Fruit fly (Drosophila melanogaster) whole organism, embryonic: ENCODE results near the gene CG12951.
A peak's percentile ranks its signal among the peaks of the same experiment; 100 is the strongest.

Experiments
- Awh ChIP-seq: fragments of 200-800 bp; sonication (Bioruptor generic); IDR thresholded peaks from 2 replicates; pipeline ENCODE4, ENCODE4 v1.3.6; 2022; ENCODE audit warnings: missing biosample characterization, missing genetic modification characterization
- CG10209 ChIP-seq: fragments of 200-800 bp; sonication (Bioruptor generic); optimal IDR thresholded peaks from 3 replicates; lab custom pipeline; 2017; ENCODE audit warnings: missing biosample characterization, mild to moderate bottlenecking, missing genetic modification characterization, missing genetic modification reagents
- CG10565 ChIP-seq: fragments of 200-800 bp; sonication (Bioruptor generic); optimal IDR thresholded peaks from 3 replicates; lab custom pipeline; 2016; ENCODE audit warnings: missing biosample characterization, mild to moderate bottlenecking, missing genetic modification characterization
- CG10979 ChIP-seq: fragments of 200-800 bp; sonication (Bioruptor generic); optimal IDR thresholded peaks from 2 replicates; lab custom pipeline; 2018; ENCODE audit warnings: missing biosample characterization, mild to moderate bottlenecking, missing genetic modification characterization, moderate library complexity
- CG12071 ChIP-seq: fragments of 200-800 bp; sonication (Bioruptor generic); optimal IDR thresholded peaks from 3 replicates; lab custom pipeline; 2018; ENCODE audit warnings: missing biosample characterization, mild to moderate bottlenecking, missing genetic modification characterization
- CG12659 ChIP-seq: fragments of 200-800 bp; sonication (Bioruptor generic); optimal IDR thresholded peaks from 3 replicates; lab custom pipeline; 2017; ENCODE audit warnings: mild to moderate bottlenecking, missing biosample characterization, missing genetic modification reagents, missing genetic modification characterization
- CG12769 ChIP-seq: fragments of 200-800 bp; sonication (Bioruptor generic); optimal IDR thresholded peaks from 2 replicates; lab custom pipeline; 2019; ENCODE audit warnings: missing biosample characterization, mild to moderate bottlenecking, missing genetic modification characterization, moderate library complexity
- CG13296 ChIP-seq: fragments of 200-800 bp; sonication (Bioruptor generic); optimal IDR thresholded peaks from 3 replicates; lab custom pipeline; 2018; ENCODE audit warnings: missing biosample characterization, mild to moderate bottlenecking, missing genetic modification characterization
- CG15073 ChIP-seq: fragments of 200-800 bp; sonication (Bioruptor generic); optimal IDR thresholded peaks from 2 replicates; lab custom pipeline; 2016; ENCODE audit warnings: missing biosample characterization, missing genetic modification characterization
- CG15696 ChIP-seq: fragments of 200-800 bp; sonication (Bioruptor generic); optimal IDR thresholded peaks from 2 replicates; lab custom pipeline; 2019; ENCODE audit warnings: missing biosample characterization, mild to moderate bottlenecking, missing genetic modification characterization, moderate library complexity
- CG17359 ChIP-seq: fragments of 200-800 bp; sonication (Bioruptor generic); optimal IDR thresholded peaks from 3 replicates; lab custom pipeline; 2018; ENCODE audit warnings: missing biosample characterization, mild to moderate bottlenecking, missing genetic modification characterization, moderate library complexity
- CG31388 ChIP-seq: fragments of 200-800 bp; sonication (Bioruptor generic); optimal IDR thresholded peaks from 2 replicates; lab custom pipeline; 2016; ENCODE audit warnings: missing biosample characterization, missing genetic modification characterization
- CG3995 ChIP-seq: fragments of 200-800 bp; sonication (Bioruptor generic); optimal IDR thresholded peaks from 3 replicates; lab custom pipeline; 2016; ENCODE audit warnings: missing biosample characterization, missing genetic modification characterization
- CG5245 ChIP-seq: fragments of 200-800 bp; sonication (Bioruptor generic); optimal IDR thresholded peaks from 3 replicates; lab custom pipeline; 2016; ENCODE audit warnings: missing biosample characterization, missing genetic modification characterization
- CG6683 ChIP-seq: fragments of 200-800 bp; sonication (Bioruptor generic); optimal IDR thresholded peaks from 2 replicates; lab custom pipeline; 2017; ENCODE audit warnings: missing biosample characterization, mild to moderate bottlenecking, missing genetic modification characterization, missing genetic modification reagents
- CG6791 ChIP-seq: fragments of 200-800 bp; sonication (Bioruptor generic); IDR thresholded peaks from 3 replicates; pipeline ENCODE4 v1.3.6; 2022; ENCODE audit warnings: missing biosample characterization, missing genetic modification characterization; ENCODE audit not compliant: partially characterized antibody
- CG7745 ChIP-seq: fragments of 200-800 bp; sonication (Bioruptor generic); optimal IDR thresholded peaks from 2 replicates; lab custom pipeline; 2018; ENCODE audit warnings: missing biosample characterization, mild to moderate bottlenecking, missing genetic modification characterization, moderate library complexity
- CG7839 ChIP-seq: fragments of 200-800 bp; sonication (Bioruptor generic); optimal IDR thresholded peaks from 3 replicates; lab custom pipeline; 2018; ENCODE audit warnings: missing biosample characterization, mild to moderate bottlenecking, missing genetic modification characterization, moderate library complexity
- CG7987 ChIP-seq: fragments of 200-800 bp; sonication (Bioruptor generic); optimal IDR thresholded peaks from 2 replicates; lab custom pipeline; 2018; ENCODE audit warnings: missing biosample characterization, mild to moderate bottlenecking, missing genetic modification characterization, moderate library complexity
- CG9609 ChIP-seq: fragments of 200-800 bp; sonication (Bioruptor generic); optimal IDR thresholded peaks from 3 replicates; lab custom pipeline; 2016; ENCODE audit warnings: missing biosample characterization, missing genetic modification characterization
- D19A ChIP-seq: fragments of 200-800 bp; optimal IDR thresholded peaks from 3 replicates; lab custom pipeline; 2019; ENCODE audit warnings: missing biosample characterization, mild to moderate bottlenecking, missing genetic modification characterization, moderate library complexity
- E2f2 ChIP-seq: fragments of 200-800 bp; sonication (Bioruptor generic); IDR thresholded peaks from 2 replicates; pipeline ENCODE4 v1.3.6; 2022; ENCODE audit warnings: missing biosample characterization, missing genetic modification characterization
- Fer2 ChIP-seq: fragments of 200-800 bp; sonication (Bioruptor generic); optimal IDR thresholded peaks from 2 replicates; lab custom pipeline; 2018; ENCODE audit warnings: missing biosample characterization, mild to moderate bottlenecking, missing genetic modification characterization, moderate library complexity
- Fer3 ChIP-seq: fragments of 200-800 bp; sonication (Bioruptor generic); optimal IDR thresholded peaks from 2 replicates; lab custom pipeline; 2018; ENCODE audit warnings: missing biosample characterization, mild to moderate bottlenecking, missing genetic modification characterization, moderate library complexity
- Gsc ChIP-seq: fragments of 200-800 bp; sonication (Bioruptor generic); IDR thresholded peaks from 2 replicates; pipeline ENCODE4 v1.3.6; 2022; ENCODE audit warnings: missing biosample characterization, missing genetic modification characterization
- MESR4 ChIP-seq: fragments of 200-800 bp; sonication (Bioruptor generic); optimal IDR thresholded peaks from 2 replicates; lab custom pipeline; 2018; ENCODE audit warnings: missing biosample characterization, mild to moderate bottlenecking, missing genetic modification characterization, moderate library complexity
- Mrtf ChIP-seq: fragments of 200-800 bp; sonication (Bioruptor generic); IDR thresholded peaks from 3 replicates; pipeline ENCODE4 v1.3.6; 2022; ENCODE audit warnings: missing biosample characterization, missing genetic modification characterization
- NFAT ChIP-seq: fragments of 200-800 bp; sonication (Bioruptor generic); IDR thresholded peaks from 2 replicates; pipeline ENCODE4 v1.3.6; 2022; ENCODE audit warnings: missing biosample characterization, missing genetic modification characterization
- NfI ChIP-seq: fragments of 200-800 bp; sonication (Bioruptor generic); optimal IDR thresholded peaks from 3 replicates; lab custom pipeline; 2018; ENCODE audit warnings: missing biosample characterization, mild to moderate bottlenecking, missing genetic modification characterization, moderate library complexity
- PHDP ChIP-seq: fragments of 200-800 bp; sonication (Bioruptor generic); optimal IDR thresholded peaks from 3 replicates; lab custom pipeline; 2018; ENCODE audit warnings: missing biosample characterization, mild to moderate bottlenecking, missing genetic modification characterization, moderate library complexity
- Sox102F ChIP-seq: fragments of 200-800 bp; sonication (Bioruptor generic); optimal IDR thresholded peaks from 2 replicates; lab custom pipeline; 2018; ENCODE audit warnings: missing biosample characterization, mild to moderate bottlenecking, missing genetic modification characterization, moderate library complexity
- ac ChIP-seq: fragments of 200-800 bp; sonication (Bioruptor generic); optimal IDR thresholded peaks from 3 replicates; lab custom pipeline; 2017; ENCODE audit warnings: missing biosample characterization, mild to moderate bottlenecking, missing genetic modification characterization
- bsh ChIP-seq, 2 experiments: fragments of 200-800 bp; sonication (Bioruptor generic); optimal IDR thresholded peaks; 2 replicates each; lab custom pipeline; 2017 to 2018; ENCODE audit warnings: mild to moderate bottlenecking in 2 of 2, missing biosample characterization in 2 of 2, missing genetic modification characterization in 2 of 2, moderate library complexity in 1 of 2
- cg ChIP-seq: fragments of 200-800 bp; sonication (Bioruptor generic); optimal IDR thresholded peaks from 3 replicates; lab custom pipeline; 2019; ENCODE audit warnings: missing biosample characterization, mild to moderate bottlenecking, missing genetic modification characterization, moderate library complexity
- dimm ChIP-seq: fragments of 200-800 bp; sonication (Bioruptor generic); IDR thresholded peaks from 2 replicates; pipeline ENCODE4 v1.3.6; 2022; ENCODE audit warnings: missing biosample characterization, missing genetic modification characterization
- dysf ChIP-seq: fragments of 200-800 bp; sonication (Bioruptor generic); IDR thresholded peaks from 3 replicates; pipeline ENCODE4 v1.3.6; 2022; ENCODE audit warnings: missing biosample characterization, missing genetic modification characterization
- hkb ChIP-seq, 2 experiments: fragments of 200-800 bp in 1 of 2; fragments of >200 bp in 1 of 2; sonication (Bioruptor generic) in 1 of 2; IDR thresholded peaks in 1 of 2; optimal IDR thresholded peaks in 1 of 2; 2 replicates each; pipeline versions ENCODE4 v1.3.6 to Lab custom; 2017 to 2022; ENCODE audit warnings: missing biosample characterization in 1 of 2, missing genetic modification characterization in 1 of 2
- nom ChIP-seq: fragments of 200-800 bp; sonication (Bioruptor generic); optimal IDR thresholded peaks from 2 replicates; lab custom pipeline; 2017; ENCODE audit warnings: missing biosample characterization, missing genetic modification characterization, mild to moderate bottlenecking, moderate library complexity, missing genetic modification reagents
- odd ChIP-seq: fragments of 200-800 bp; sonication (Bioruptor generic); optimal IDR thresholded peaks from 2 replicates; lab custom pipeline; 2017; ENCODE audit warnings: missing biosample characterization, mild to moderate bottlenecking, missing genetic modification characterization
- pho ChIP-seq: fragments of 200-800 bp; sonication (Bioruptor generic); optimal IDR thresholded peaks from 2 replicates; lab custom pipeline; 2016; ENCODE audit warnings: missing biosample characterization, missing genetic modification characterization
- psq ChIP-seq: fragments of 200-800 bp; sonication (Bioruptor generic); optimal IDR thresholded peaks from 2 replicates; lab custom pipeline; 2017; ENCODE audit warnings: missing biosample characterization, missing genetic modification characterization
- rib ChIP-seq: fragments of 200-800 bp; sonication (Bioruptor generic); IDR thresholded peaks from 2 replicates; pipeline ENCODE4 v1.3.6; 2022; ENCODE audit warnings: missing biosample characterization, missing genetic modification characterization
- salm ChIP-seq: fragments of 200-800 bp; sonication (Bioruptor generic); optimal IDR thresholded peaks from 2 replicates; lab custom pipeline; 2018; ENCODE audit warnings: missing biosample characterization, mild to moderate bottlenecking, missing genetic modification characterization
- sd ChIP-seq: fragments of 200-800 bp; sonication (Bioruptor generic); optimal IDR thresholded peaks from 3 replicates; lab custom pipeline; 2018; ENCODE audit warnings: missing biosample characterization, mild to moderate bottlenecking, missing genetic modification characterization, moderate library complexity
- tio ChIP-seq: fragments of 200-800 bp; sonication (Bioruptor generic); optimal IDR thresholded peaks from 2 replicates; lab custom pipeline; 2017; ENCODE audit warnings: missing biosample characterization, missing genetic modification characterization, inconsistent platforms
- usp ChIP-seq: fragments of >200 bp; optimal IDR thresholded peaks from 2 replicates; lab custom pipeline; 2017; ENCODE audit warnings: missing biosample characterization, missing genetic modification characterization
- wek ChIP-seq: fragments of 200-800 bp; sonication (Bioruptor generic); optimal IDR thresholded peaks from 3 replicates; lab custom pipeline; 2018; ENCODE audit warnings: missing biosample characterization, mild to moderate bottlenecking, missing genetic modification characterization, moderate library complexity
- z ChIP-seq: fragments of 200-800 bp; sonication (Bioruptor generic); IDR thresholded peaks from 3 replicates; pipeline ENCODE4 v1.3.6; 2022; ENCODE audit warnings: missing biosample characterization, missing genetic modification characterization

Gene CG12951

dm6 chr3R:9342248-9342882, 12.2 kb upstream of the CG12951 start (continued):
- TF ChIP-seq PHDP (peak; percentile 73), NfI (GFP tag; lab: Kevin White, UChicago) (peak; percentile 58), CG17359 (tag; lab: Kevin White, UChicago) (peak; percentile 67), sd (tag; lab: Kevin White, UChicago) (peak; percentile 13), hkb (optimal IDR thresholded peaks at IDR 0.05; lab: Kevin White, UChicago) (no peak), hkb (GFP tag; IDR thresholded peaks at IDR 0.05; lab: Robert Waterston, UW) (peak; percentile 57; the same call in 1 of the 2 replicates), CG5245 (GFP tag; lab: Kevin White, UChicago) (no peak), salm (tag; lab: Kevin White, UChicago) (peak; percentile 12), E2f2 (peak; percentile 39; the same call in 1 of the 2 replicates), dimm (GFP tag; lab: Robert Waterston, UW) (no peak), CG7839 (peak; percentile 53), wek (GFP tag; lab: Kevin White, UChicago) (peak; percentile 75), CG15073 (no peak), dysf (GFP tag; lab: Robert Waterston, UW) (no peak), bsh (GFP tag; optimal IDR thresholded peaks at IDR 0.05; lab: Kevin White, UChicago) (peak; percentile 32 to 50), psq (GFP tag; lab: Kevin White, UChicago) (peak; percentile 33), Fer3 (peak; percentile 67), Mrtf (GFP tag; lab: Robert Waterston, UW) (no peak), CG3995 (GFP tag; lab: Kevin White, UChicago) (peak; percentile 10), CG13296 (GFP tag; lab: Kevin White, UChicago) (peak; percentile 75), Awh (no peak), CG6791 (no peak), CG7745 (tag; lab: Kevin White, UChicago) (peak; percentile 66), Fer2 (tag; lab: Kevin White, UChicago) (no peak), rib (GFP tag; lab: Robert Waterston, UW) (no peak), Sox102F (GFP tag; lab: Kevin White, UChicago) (peak; percentile 44), pho (GFP tag; lab: Kevin White, UChicago) (no peak), odd (GFP tag; lab: Kevin White, UChicago) (peak; percentile 65), CG12071 (GFP tag; lab: Kevin White, UChicago) (peak; percentile 69), tio (GFP tag; lab: Kevin White, UChicago) (peak; percentile 38), CG10979 (peak; percentile 33), CG12659 (GFP tag; lab: Kevin White, UChicago) (peak; percentile 60), Gsc (GFP tag; lab: Robert Waterston, UW) (no peak), CG12769 (peak; percentile 36), CG7987 (GFP tag; lab: Kevin White, UChicago) (peak; percentile 84), D19A (tag; lab: Kevin White, UChicago) (peak; percentile 67), CG10565 (GFP tag; lab: Kevin White, UChicago) (no peak), CG10209 (peak; percentile 17), cg (GFP tag; lab: Kevin White, UChicago) (peak; percentile 79), CG15696 (tag; lab: Kevin White, UChicago) (peak; percentile 62), NFAT (no peak; the same call in 1 of the 2 replicates), nom (GFP tag; lab: Kevin White, UChicago) (peak; percentile 79), ac (GFP tag; lab: Kevin White, UChicago) (peak; percentile 25), MESR4 (GFP tag; lab: Kevin White, UChicago) (peak; percentile 10), CG31388 (GFP tag; lab: Kevin White, UChicago) (no peak), z (GFP tag; lab: Robert Waterston, UW) (no peak), CG6683 (GFP tag; lab: Kevin White, UChicago) (peak; percentile 62), CG9609 (GFP tag; lab: Kevin White, UChicago) (no peak), usp (GFP tag; lab: Kevin White, UChicago) (no peak)
